Fruit fly (Drosophila melanogaster) whole organism, embryonic: ENCODE data around the gene DCTN6-p27.

Experiments used
- Atf-2 ChIP-seq: fragments of 200-800 bp; sonication (Bioruptor generic); optimal IDR thresholded peaks from 2 replicates; lab custom pipeline; 2016; ENCODE audit warnings: missing biosample characterization, missing genetic modification characterization
- Bdp1 ChIP-seq: fragments of 200-800 bp; sonication (Bioruptor generic); optimal IDR thresholded peaks from 3 replicates; lab custom pipeline; 2016; ENCODE audit warnings: missing biosample characterization, missing genetic modification characterization
- CG10267 ChIP-seq: fragments of 200-800 bp; sonication (Bioruptor generic); optimal IDR thresholded peaks from 2 replicates; lab custom pipeline; 2018; ENCODE audit warnings: missing biosample characterization, mild to moderate bottlenecking, missing genetic modification characterization, moderate library complexity
- CG12071 ChIP-seq: fragments of 200-800 bp; sonication (Bioruptor generic); optimal IDR thresholded peaks from 3 replicates; lab custom pipeline; 2018; ENCODE audit warnings: missing biosample characterization, mild to moderate bottlenecking, missing genetic modification characterization
- CG12104 ChIP-seq: fragments of 200-800 bp; sonication (Bioruptor generic); optimal IDR thresholded peaks from 3 replicates; lab custom pipeline; 2016; ENCODE audit warnings: missing biosample characterization, missing genetic modification characterization
- CG12391 ChIP-seq: fragments of 200-800 bp; sonication (Bioruptor generic); optimal IDR thresholded peaks from 3 replicates; lab custom pipeline; 2018; ENCODE audit warnings: missing biosample characterization, mild to moderate bottlenecking, missing genetic modification characterization, moderate library complexity
- CG13296 ChIP-seq: fragments of 200-800 bp; sonication (Bioruptor generic); optimal IDR thresholded peaks from 3 replicates; lab custom pipeline; 2018; ENCODE audit warnings: missing biosample characterization, mild to moderate bottlenecking, missing genetic modification characterization
- CG17186 ChIP-seq: fragments of 200-800 bp; sonication (Bioruptor generic); optimal IDR thresholded peaks from 3 replicates; lab custom pipeline; 2017; ENCODE audit warnings: missing biosample characterization, missing genetic modification reagents, missing genetic modification characterization
- CG17361 ChIP-seq: fragments of 200-800 bp; sonication (Bioruptor generic); IDR thresholded peaks from 3 replicates; pipeline ENCODE4 v1.3.6; 2022; ENCODE audit warnings: missing biosample characterization, missing genetic modification characterization
- CG17912 ChIP-seq: fragments of 200-800 bp; sonication (Bioruptor generic); optimal IDR thresholded peaks from 2 replicates; lab custom pipeline; 2018; ENCODE audit warnings: missing biosample characterization, mild to moderate bottlenecking, missing genetic modification characterization
- CG2116 ChIP-seq: fragments of 200-800 bp; sonication (Bioruptor generic); optimal IDR thresholded peaks from 3 replicates; lab custom pipeline; 2018; ENCODE audit warnings: missing biosample characterization, mild to moderate bottlenecking, missing genetic modification characterization
- CG2875 ChIP-seq: fragments of 200-800 bp; sonication (Bioruptor generic); optimal IDR thresholded peaks from 2 replicates; lab custom pipeline; 2017; ENCODE audit warnings: missing biosample characterization, mild to moderate bottlenecking, missing genetic modification characterization, missing genetic modification reagents
- CG3726 ChIP-seq: fragments of 200-800 bp; sonication (Bioruptor generic); IDR thresholded peaks from 3 replicates; pipeline ENCODE4, ENCODE4 v1.3.6; 2022; ENCODE audit warnings: missing biosample characterization, missing genetic modification characterization
- CG7357 ChIP-seq: fragments of 200-800 bp; sonication (Bioruptor generic); IDR thresholded peaks from 3 replicates; pipeline ENCODE4 v1.3.6; 2022; ENCODE audit warnings: missing biosample characterization, missing genetic modification characterization
- CG7372 ChIP-seq: fragments of 200-800 bp; sonication (Bioruptor generic); IDR thresholded peaks from 2 replicates; pipeline ENCODE4 v1.3.6; 2022; ENCODE audit warnings: missing biosample characterization, missing genetic modification characterization
- CG7786 ChIP-seq: fragments of 200-800 bp; sonication (Bioruptor generic); optimal IDR thresholded peaks from 2 replicates; lab custom pipeline; 2016; ENCODE audit warnings: missing biosample characterization, missing genetic modification characterization
- CG8359 ChIP-seq: fragments of 200-800 bp; sonication (Bioruptor generic); optimal IDR thresholded peaks from 2 replicates; lab custom pipeline; 2017; ENCODE audit warnings: missing biosample characterization, mild to moderate bottlenecking, missing genetic modification characterization, borderline replicate concordance
- Camta ChIP-seq: fragments of 200-800 bp; sonication (Bioruptor generic); optimal IDR thresholded peaks from 2 replicates; lab custom pipeline; 2016; ENCODE audit warnings: missing biosample characterization, missing genetic modification characterization
- D19B ChIP-seq: fragments of 200-800 bp; sonication (Bioruptor generic); optimal IDR thresholded peaks from 2 replicates; lab custom pipeline; 2017; ENCODE audit warnings: missing biosample characterization, mild to moderate bottlenecking, missing genetic modification characterization
- Dref ChIP-seq: fragments of 200-800 bp; sonication (Bioruptor generic); IDR thresholded peaks from 2 replicates; pipeline ENCODE4 v1.3.6; 2022; ENCODE audit warnings: missing biosample characterization, missing genetic modification characterization
- H15 ChIP-seq: fragments of 200-800 bp; sonication (Bioruptor generic); IDR thresholded peaks from 3 replicates; pipeline ENCODE4 v1.3.6; 2022; ENCODE audit warnings: missing biosample characterization, missing genetic modification characterization
- HLH4C ChIP-seq: fragments of 200-800 bp; sonication (Bioruptor generic); IDR thresholded peaks from 3 replicates; pipeline ENCODE4 v1.3.6; 2022; ENCODE audit warnings: missing biosample characterization, missing genetic modification characterization; ENCODE audit not compliant: partially characterized antibody
- HLHmδ ChIP-seq: fragments of 200-800 bp; sonication (Bioruptor generic); optimal IDR thresholded peaks from 2 replicates; lab custom pipeline; 2018; ENCODE audit warnings: missing biosample characterization, mild to moderate bottlenecking, missing genetic modification characterization, moderate library complexity
- HmgD ChIP-seq: fragments of 200-800 bp; sonication (Bioruptor generic); optimal IDR thresholded peaks from 3 replicates; lab custom pipeline; 2016; ENCODE audit warnings: missing biosample characterization, missing genetic modification characterization
- Hr51 ChIP-seq, 2 experiments: fragments of 200-800 bp; sonication (Bioruptor generic); optimal IDR thresholded peaks; 2 replicates in 1 of 2; 3 replicates in 1 of 2; lab custom pipeline; 2016 to 2018; ENCODE audit warnings: missing biosample characterization in 2 of 2, missing genetic modification characterization in 2 of 2, mild to moderate bottlenecking in 1 of 2, moderate library complexity in 1 of 2
- Oli ChIP-seq: fragments of 200-800 bp; sonication (Bioruptor generic); optimal IDR thresholded peaks from 2 replicates; lab custom pipeline; 2018; ENCODE audit warnings: missing biosample characterization, mild to moderate bottlenecking, missing genetic modification characterization, moderate library complexity
- Pdp1 ChIP-seq, 2 experiments: fragments of 200-800 bp; sonication (Bioruptor generic); optimal IDR thresholded peaks; 3 replicates each; lab custom pipeline; 2016; ENCODE audit warnings: missing biosample characterization in 2 of 2, missing genetic modification characterization in 2 of 2, mild to moderate bottlenecking in 1 of 2, moderate library complexity in 1 of 2
- Sry-β ChIP-seq: fragments of 200-800 bp; sonication (Bioruptor generic); optimal IDR thresholded peaks from 2 replicates; lab custom pipeline; 2018; ENCODE audit warnings: missing biosample characterization, mild to moderate bottlenecking, missing genetic modification characterization, moderate library complexity
- Vsx1 ChIP-seq: fragments of 200-800 bp; sonication (Bioruptor generic); optimal IDR thresholded peaks from 2 replicates; lab custom pipeline; 2017; ENCODE audit warnings: missing biosample characterization, mild to moderate bottlenecking, missing genetic modification characterization, missing genetic modification reagents
- amos ChIP-seq: fragments of 200-800 bp; sonication (Bioruptor generic); IDR thresholded peaks from 2 replicates; pipeline ENCODE4 v1.3.6; 2022; ENCODE audit warnings: missing biosample characterization, missing genetic modification characterization; ENCODE audit not compliant: partially characterized antibody
- ase ChIP-seq: fragments of 200-800 bp; sonication (Bioruptor generic); IDR thresholded peaks from 3 replicates; pipeline ENCODE4 v1.3.6; 2022; ENCODE audit warnings: missing biosample characterization, missing genetic modification characterization
- bbx ChIP-seq: fragments of 200-800 bp; sonication (Bioruptor generic); IDR thresholded peaks from 2 replicates; pipeline ENCODE4 v1.3.6; 2022; ENCODE audit warnings: missing biosample characterization, missing genetic modification characterization; ENCODE audit not compliant: partially characterized antibody
- caup ChIP-seq: fragments of 200-800 bp; sonication (Bioruptor generic); optimal IDR thresholded peaks from 3 replicates; lab custom pipeline; 2017; ENCODE audit warnings: missing biosample characterization, mild to moderate bottlenecking, missing genetic modification characterization, moderate library complexity; ENCODE audit not compliant: severe bottlenecking
- chif ChIP-seq, 2 experiments: fragments of 200-800 bp; sonication (Bioruptor generic); optimal IDR thresholded peaks; 3 replicates each; lab custom pipeline; 2016; ENCODE audit warnings: missing biosample characterization in 2 of 2, missing genetic modification characterization in 2 of 2
- chm ChIP-seq: fragments of 200-800 bp; sonication (Bioruptor generic); IDR thresholded peaks from 2 replicates; pipeline ENCODE4 v1.3.6; 2022; ENCODE audit warnings: missing biosample characterization, missing genetic modification characterization
- dan ChIP-seq: fragments of 200-800 bp; sonication (Bioruptor generic); IDR thresholded peaks from 2 replicates; pipeline ENCODE4 v1.3.6; 2022; ENCODE audit warnings: missing biosample characterization, missing genetic modification characterization
- exex ChIP-seq: fragments of 200-800 bp; sonication (Bioruptor generic); optimal IDR thresholded peaks from 4 replicates; lab custom pipeline; 2018; ENCODE audit warnings: missing biosample characterization, mild to moderate bottlenecking, missing genetic modification characterization, moderate library complexity
- fd3F ChIP-seq: fragments of 200-800 bp; sonication (Bioruptor generic); optimal IDR thresholded peaks from 2 replicates; lab custom pipeline; 2018; ENCODE audit warnings: missing biosample characterization, mild to moderate bottlenecking, missing genetic modification characterization, moderate library complexity
- fru ChIP-seq: fragments of >200 bp; optimal IDR thresholded peaks from 2 replicates; lab custom pipeline; 2017
- gem ChIP-seq: fragments of 200-800 bp; sonication (Bioruptor generic); optimal IDR thresholded peaks from 2 replicates; lab custom pipeline; 2019; ENCODE audit warnings: missing biosample characterization, mild to moderate bottlenecking, missing genetic modification characterization, moderate library complexity
- gsb ChIP-seq: fragments of 200-800 bp; sonication (Bioruptor generic); IDR thresholded peaks from 2 replicates; pipeline ENCODE4 v1.3.6; 2022; ENCODE audit warnings: missing biosample characterization, missing genetic modification characterization
- insv ChIP-seq, 2 experiments: fragments of 200-800 bp; sonication (Bioruptor generic); optimal IDR thresholded peaks; 3 replicates each; lab custom pipeline; 2016 to 2018; ENCODE audit warnings: missing biosample characterization in 2 of 2, missing genetic modification characterization in 2 of 2
- knrl ChIP-seq: fragments of 200-800 bp; sonication (Bioruptor generic); IDR thresholded peaks from 3 replicates; pipeline ENCODE4 v1.3.6; 2022; ENCODE audit warnings: missing biosample characterization, missing genetic modification characterization; ENCODE audit not compliant: partially characterized antibody
- nerfin-1 ChIP-seq: fragments of 200-800 bp; sonication (Bioruptor generic); optimal IDR thresholded peaks from 3 replicates; lab custom pipeline; 2019; ENCODE audit warnings: missing biosample characterization, mild to moderate bottlenecking, missing genetic modification characterization, moderate library complexity
- oc ChIP-seq: fragments of 200-800 bp; sonication (Bioruptor generic); optimal IDR thresholded peaks from 2 replicates; lab custom pipeline; 2018; ENCODE audit warnings: missing biosample characterization, mild to moderate bottlenecking, missing genetic modification characterization, moderate library complexity
- odd ChIP-seq: fragments of 200-800 bp; sonication (Bioruptor generic); optimal IDR thresholded peaks from 2 replicates; lab custom pipeline; 2017; ENCODE audit warnings: missing biosample characterization, mild to moderate bottlenecking, missing genetic modification characterization
- repo ChIP-seq: fragments of 200-800 bp; sonication (Bioruptor generic); optimal IDR thresholded peaks from 2 replicates; lab custom pipeline; 2016; ENCODE audit warnings: missing biosample characterization, missing genetic modification characterization
- sug ChIP-seq: fragments of 200-800 bp; optimal IDR thresholded peaks from 2 replicates; lab custom pipeline; 2019; ENCODE audit warnings: missing biosample characterization, mild to moderate bottlenecking, missing genetic modification characterization, moderate library complexity
- tap ChIP-seq: fragments of 200-800 bp; optimal IDR thresholded peaks from 3 replicates; lab custom pipeline; 2019; ENCODE audit warnings: missing biosample characterization, mild to moderate bottlenecking, missing genetic modification characterization, moderate library complexity
- wdn ChIP-seq: fragments of 200-800 bp; sonication (Bioruptor generic); IDR thresholded peaks from 2 replicates; pipeline ENCODE4 v1.3.6; 2022; ENCODE audit warnings: missing biosample characterization, missing genetic modification characterization
- yki ChIP-seq: fragments of >200 bp; optimal IDR thresholded peaks from 3 replicates; lab custom pipeline; 2018

The DCTN6-p27 gene

dm6 chr2L:19126888-19127287, 5.2 kb upstream of the DCTN6-p27 start (continued):
- TF ChIP-seq CG17912 (GFP tag; lab: Kevin White, UChicago): peak; percentile 8
- no peak for TF ChIP-seq dan (GFP tag; lab: Robert Waterston, UW)
- TF ChIP-seq fru (lab: Kevin White, UChicago): no peak
- peak; percentile 23 for TF ChIP-seq CG8359 (GFP tag; lab: Kevin White, UChicago)
- TF ChIP-seq Camta (GFP tag; lab: Kevin White, UChicago): no peak
- peak; percentile 78 for TF ChIP-seq CG13296
- TF ChIP-seq chm (GFP tag; lab: Robert Waterston, UW): no peak
- peak in 1 of 2 experiments; percentile 69 for TF ChIP-seq insv (GFP tag; optimal IDR thresholded peaks at IDR 0.05; lab: Kevin White, UChicago)
- no peak for TF ChIP-seq tap (tag; lab: Kevin White, UChicago)
- no peak for TF ChIP-seq CG7786 (GFP tag; lab: Kevin White, UChicago)
- no peak for TF ChIP-seq HLH4C (GFP tag; lab: Robert Waterston, UW)
- TF ChIP-seq CG12104 (GFP tag; lab: Kevin White, UChicago): peak; percentile 23
- peak; percentile 99 for TF ChIP-seq Sry-β (GFP tag; lab: Kevin White, UChicago)
- no peak for TF ChIP-seq H15
- TF ChIP-seq wdn (GFP tag; lab: Robert Waterston, UW): no peak
- no peak for TF ChIP-seq Atf-2 (GFP tag; lab: Kevin White, UChicago)
- TF ChIP-seq caup: peak; percentile 58
- TF ChIP-seq gem (tag; lab: Kevin White, UChicago): no peak
- no peak for TF ChIP-seq CG7357 (GFP tag; lab: Robert Waterston, UW)
- TF ChIP-seq repo (GFP tag; lab: Kevin White, UChicago): no peak
- TF ChIP-seq CG7372: 0 out of 2 replicates have a peak, but pooled peaks have one; percentile 17
- TF ChIP-seq Oli (tag; lab: Kevin White, UChicago): peak; percentile 71
- peak; percentile 62 for TF ChIP-seq Dref
- no peak for TF ChIP-seq HmgD (GFP tag; lab: Kevin White, UChicago)
- no peak for TF ChIP-seq CG2875 (GFP tag; lab: Kevin White, UChicago)
- TF ChIP-seq CG12071 (GFP tag; lab: Kevin White, UChicago): no peak
- peak; percentile 67 for TF ChIP-seq nerfin-1
- TF ChIP-seq oc (tag; lab: Kevin White, UChicago): peak; percentile 33
- no peak for TF ChIP-seq CG17186 (GFP tag; lab: Kevin White, UChicago)
- peak; percentile 83 for TF ChIP-seq CG12391 (tag; lab: Kevin White, UChicago)
- no peak for TF ChIP-seq HLHmδ (GFP tag; lab: Kevin White, UChicago)
- TF ChIP-seq amos (GFP tag; lab: Robert Waterston, UW): no peak
- peak; percentile 63 for TF ChIP-seq fd3F (GFP tag; lab: Kevin White, UChicago)
- TF ChIP-seq odd: no peak
- no peak for TF ChIP-seq bbx (GFP tag; lab: Robert Waterston, UW)
- TF ChIP-seq chif (GFP tag; optimal IDR thresholded peaks at IDR 0.05; lab: Kevin White, UChicago): peak in 1 of 2 experiments; percentile 2
- TF ChIP-seq D19B (GFP tag; lab: Kevin White, UChicago): no peak
- no peak for TF ChIP-seq exex
- TF ChIP-seq CG3726: no peak
- no peak for TF ChIP-seq Vsx1 (GFP tag; lab: Kevin White, UChicago)
- TF ChIP-seq CG17361: peak; percentile 74
- TF ChIP-seq sug: peak; percentile 81
- peak; percentile 63 for TF ChIP-seq CG2116 (GFP tag; lab: Kevin White, UChicago)
- peak; percentile 73 for TF ChIP-seq CG10267 (tag; lab: Kevin White, UChicago)
- TF ChIP-seq gsb (GFP tag; lab: Robert Waterston, UW): no peak
- no peak for TF ChIP-seq ase
- no peak for TF ChIP-seq Bdp1
- no peak for TF ChIP-seq Pdp1 (GFP tag; optimal IDR thresholded peaks at IDR 0.05; lab: Kevin White, UChicago)
- no peak for TF ChIP-seq knrl (GFP tag; lab: Robert Waterston, UW)
- no peak for TF ChIP-seq Hr51 (GFP tag; optimal IDR thresholded peaks at IDR 0.05; lab: Kevin White, UChicago)
- no peak for TF ChIP-seq yki (lab: Kevin White, UChicago)
